Fruit fly (Drosophila melanogaster) whole organism, embryonic: ENCODE results near the gene MESR3.

ENCODE experiments used
- Atf3 ChIP-seq: fragments of 200-800 bp; sonication (Bioruptor generic); optimal IDR thresholded peaks from 3 replicates; lab custom pipeline; 2016; ENCODE audit warnings: missing biosample characterization, missing genetic modification characterization
- CG10267 ChIP-seq: fragments of 200-800 bp; sonication (Bioruptor generic); optimal IDR thresholded peaks from 2 replicates; lab custom pipeline; 2018; ENCODE audit warnings: missing biosample characterization, mild to moderate bottlenecking, missing genetic modification characterization, moderate library complexity
- CG11456 ChIP-seq: fragments of 200-800 bp; sonication (Bioruptor generic); IDR thresholded peaks from 3 replicates; pipeline ENCODE4 v1.3.6; 2022; ENCODE audit warnings: missing biosample characterization, missing genetic modification characterization
- CG11695 ChIP-seq: fragments of 200-800 bp; sonication (Bioruptor generic); IDR thresholded peaks from 3 replicates; pipeline ENCODE4 v1.3.6; 2022; ENCODE audit warnings: missing biosample characterization, missing genetic modification characterization
- CG12236 ChIP-seq: fragments of 200-800 bp; sonication (Bioruptor generic); optimal IDR thresholded peaks from 2 replicates; lab custom pipeline; 2016; ENCODE audit warnings: missing biosample characterization, missing genetic modification characterization
- CG14441 ChIP-seq: fragments of 200-800 bp; sonication (Bioruptor generic); IDR thresholded peaks from 2 replicates; pipeline ENCODE4 v1.3.6; 2022; ENCODE audit warnings: missing biosample characterization, missing genetic modification characterization
- CG15696 ChIP-seq: fragments of 200-800 bp; sonication (Bioruptor generic); optimal IDR thresholded peaks from 2 replicates; lab custom pipeline; 2019; ENCODE audit warnings: missing biosample characterization, mild to moderate bottlenecking, missing genetic modification characterization, moderate library complexity
- CG1602 ChIP-seq: fragments of 200-800 bp; sonication (Bioruptor generic); optimal IDR thresholded peaks from 3 replicates; lab custom pipeline; 2016; ENCODE audit warnings: missing biosample characterization, missing genetic modification characterization
- CG17912 ChIP-seq: fragments of 200-800 bp; sonication (Bioruptor generic); optimal IDR thresholded peaks from 2 replicates; lab custom pipeline; 2018; ENCODE audit warnings: missing biosample characterization, mild to moderate bottlenecking, missing genetic modification characterization
- CG2120 ChIP-seq: fragments of 200-800 bp; sonication (Bioruptor generic); optimal IDR thresholded peaks from 3 replicates; lab custom pipeline; 2016; ENCODE audit warnings: missing biosample characterization, missing genetic modification characterization
- CG2129 ChIP-seq: fragments of 200-800 bp; sonication (Bioruptor generic); IDR thresholded peaks from 2 replicates; pipeline ENCODE4 v1.3.6; 2022; ENCODE audit warnings: missing biosample characterization, missing genetic modification characterization; ENCODE audit not compliant: partially characterized antibody
- CG2712 ChIP-seq: fragments of 200-800 bp; optimal IDR thresholded peaks from 3 replicates; lab custom pipeline; 2019; ENCODE audit warnings: missing biosample characterization, mild to moderate bottlenecking, missing genetic modification characterization, moderate library complexity
- CG30020 ChIP-seq: fragments of 200-800 bp; optimal IDR thresholded peaks from 2 replicates; lab custom pipeline; 2019; ENCODE audit warnings: missing biosample characterization, mild to moderate bottlenecking, missing genetic modification characterization, moderate library complexity
- CG32772 ChIP-seq: fragments of 200-800 bp; sonication (Bioruptor generic); IDR thresholded peaks from 2 replicates; pipeline ENCODE4 v1.3.6; 2022; ENCODE audit warnings: missing biosample characterization, missing genetic modification characterization
- CG7745 ChIP-seq: fragments of 200-800 bp; sonication (Bioruptor generic); optimal IDR thresholded peaks from 2 replicates; lab custom pipeline; 2018; ENCODE audit warnings: missing biosample characterization, mild to moderate bottlenecking, missing genetic modification characterization, moderate library complexity
- CG7839 ChIP-seq: fragments of 200-800 bp; sonication (Bioruptor generic); optimal IDR thresholded peaks from 3 replicates; lab custom pipeline; 2018; ENCODE audit warnings: missing biosample characterization, mild to moderate bottlenecking, missing genetic modification characterization, moderate library complexity
- CG8290 ChIP-seq, 3 experiments: fragments of 200-800 bp; sonication (Bioruptor generic); optimal IDR thresholded peaks; 2 replicates each; lab custom pipeline; 2016 to 2019; ENCODE audit warnings: missing biosample characterization in 3 of 3, missing genetic modification characterization in 3 of 3, mild to moderate bottlenecking in 2 of 3, moderate library complexity in 1 of 3
- D ChIP-seq, 2 experiments: fragments of 200-800 bp in 1 of 2; fragments of >200 bp in 1 of 2; sonication (Bioruptor generic) in 1 of 2; optimal IDR thresholded peaks; 2 replicates in 1 of 2; 3 replicates in 1 of 2; lab custom pipeline; 2017; ENCODE audit warnings: mild to moderate bottlenecking in 1 of 2, missing biosample characterization in 1 of 2, missing genetic modification characterization in 1 of 2, missing genetic modification reagents in 1 of 2
- D19A ChIP-seq: fragments of 200-800 bp; optimal IDR thresholded peaks from 3 replicates; lab custom pipeline; 2019; ENCODE audit warnings: missing biosample characterization, mild to moderate bottlenecking, missing genetic modification characterization, moderate library complexity
- Dbx ChIP-seq: fragments of 200-800 bp; sonication (Bioruptor generic); IDR thresholded peaks from 3 replicates; pipeline ENCODE4 v1.3.6; 2022; ENCODE audit warnings: missing biosample characterization, missing genetic modification characterization
- Dfd ChIP-seq, 2 experiments: fragments of >200 bp; optimal IDR thresholded peaks; 2 replicates each; lab custom pipeline; 2017; ENCODE audit warnings: missing biosample characterization in 2 of 2, missing genetic modification characterization in 2 of 2
- Ets65A ChIP-seq: fragments of 200-800 bp; sonication (Bioruptor generic); peaks from one replicate; lab custom pipeline; 2016; ENCODE audit warnings: missing biosample characterization, missing genetic modification characterization
- Gug ChIP-seq: fragments of 200-800 bp; sonication (Bioruptor generic); IDR thresholded peaks from 4 replicates; pipeline ENCODE4 v1.3.6; 2022; ENCODE audit warnings: missing biosample characterization, missing genetic modification characterization
- HLH4C ChIP-seq: fragments of 200-800 bp; sonication (Bioruptor generic); IDR thresholded peaks from 3 replicates; pipeline ENCODE4 v1.3.6; 2022; ENCODE audit warnings: missing biosample characterization, missing genetic modification characterization; ENCODE audit not compliant: partially characterized antibody
- Hey ChIP-seq: fragments of 200-800 bp; sonication (Bioruptor generic); optimal IDR thresholded peaks from 3 replicates; lab custom pipeline; 2018; ENCODE audit warnings: missing biosample characterization, mild to moderate bottlenecking, missing genetic modification characterization
- Hr3 ChIP-seq: fragments of 200-800 bp; sonication (Bioruptor generic); optimal IDR thresholded peaks from 3 replicates; lab custom pipeline; 2016; ENCODE audit warnings: missing biosample characterization, missing genetic modification characterization
- Med ChIP-seq: fragments of 200-800 bp; sonication (Bioruptor generic); peaks from one replicate; lab custom pipeline; 2016; ENCODE audit warnings: missing biosample characterization, missing genetic modification characterization, mild to moderate bottlenecking, inconsistent platforms, moderate library complexity
- Meics ChIP-seq: fragments of 200-800 bp; sonication (Bioruptor generic); optimal IDR thresholded peaks from 2 replicates; lab custom pipeline; 2017; ENCODE audit warnings: missing biosample characterization, mild to moderate bottlenecking, missing genetic modification characterization
- Mrtf ChIP-seq: fragments of 200-800 bp; sonication (Bioruptor generic); IDR thresholded peaks from 3 replicates; pipeline ENCODE4 v1.3.6; 2022; ENCODE audit warnings: missing biosample characterization, missing genetic modification characterization
- NC2α ChIP-seq: fragments of 200-800 bp; sonication (Bioruptor generic); optimal IDR thresholded peaks from 2 replicates; lab custom pipeline; 2016; ENCODE audit warnings: missing biosample characterization, missing genetic modification characterization
- Neu2 ChIP-seq: fragments of 200-800 bp; sonication (Bioruptor generic); optimal IDR thresholded peaks from 3 replicates; lab custom pipeline; 2016; ENCODE audit warnings: missing biosample characterization, missing genetic modification characterization, borderline replicate concordance
- Sin3A ChIP-seq: fragments of >200 bp; optimal IDR thresholded peaks from 2 replicates; lab custom pipeline; 2018
- Trl ChIP-seq, 3 experiments: fragments of >200 bp in 2 of 3; fragments of 200-800 bp in 1 of 3; sonication (Bioruptor generic) in 1 of 3; optimal IDR thresholded peaks; 2 replicates in 1 of 3; 3 replicates in 2 of 3; lab custom pipeline; 2016 to 2017; ENCODE audit warnings: missing biosample characterization in 1 of 3, missing genetic modification characterization in 1 of 3
- al ChIP-seq: fragments of 200-800 bp; sonication (Bioruptor generic); IDR thresholded peaks from 2 replicates; pipeline ENCODE4 v1.3.6; 2022; ENCODE audit warnings: missing biosample characterization, missing genetic modification characterization
- ara ChIP-seq: fragments of 200-800 bp; sonication (Bioruptor generic); IDR thresholded peaks from 2 replicates; pipeline ENCODE4 v1.3.6; 2022; ENCODE audit warnings: missing biosample characterization, missing genetic modification characterization
- ci ChIP-seq: fragments of 200-800 bp; sonication (Bioruptor generic); IDR thresholded peaks from 3 replicates; pipeline ENCODE4 v1.3.6; 2022; ENCODE audit warnings: missing biosample characterization, missing genetic modification characterization
- ems ChIP-seq: fragments of 200-800 bp; sonication (Bioruptor generic); optimal IDR thresholded peaks from 3 replicates; lab custom pipeline; 2016; ENCODE audit warnings: missing biosample characterization, missing genetic modification characterization
- eyg ChIP-seq: fragments of 200-800 bp; sonication (Bioruptor generic); optimal IDR thresholded peaks from 3 replicates; lab custom pipeline; 2016; ENCODE audit warnings: missing biosample characterization, missing genetic modification characterization
- fd64A ChIP-seq: fragments of 200-800 bp; sonication (Bioruptor generic); optimal IDR thresholded peaks from 3 replicates; lab custom pipeline; 2018; ENCODE audit warnings: missing biosample characterization, mild to moderate bottlenecking, missing genetic modification characterization
- ham ChIP-seq: fragments of 200-800 bp; sonication (Bioruptor generic); IDR thresholded peaks from 2 replicates; pipeline ENCODE4 v1.3.6; 2022; ENCODE audit warnings: missing biosample characterization, missing genetic modification characterization
- insv ChIP-seq, 2 experiments: fragments of 200-800 bp; sonication (Bioruptor generic); optimal IDR thresholded peaks; 3 replicates each; lab custom pipeline; 2016 to 2018; ENCODE audit warnings: missing biosample characterization in 2 of 2, missing genetic modification characterization in 2 of 2
- ken ChIP-seq: fragments of 200-800 bp; sonication (Bioruptor generic); IDR thresholded peaks from 3 replicates; pipeline ENCODE4 v1.3.6; 2022; ENCODE audit warnings: missing biosample characterization, missing genetic modification characterization
- mirr ChIP-seq: fragments of 200-800 bp; sonication (Bioruptor generic); optimal IDR thresholded peaks from 3 replicates; lab custom pipeline; 2018; ENCODE audit warnings: missing biosample characterization, mild to moderate bottlenecking, missing genetic modification characterization
- nmo ChIP-seq: fragments of 200-800 bp; sonication (Bioruptor generic); optimal IDR thresholded peaks from 2 replicates; lab custom pipeline; 2018; ENCODE audit warnings: missing biosample characterization, mild to moderate bottlenecking, missing genetic modification characterization, moderate library complexity
- pan ChIP-seq, 4 experiments: fragments of >200 bp in 3 of 4; fragments of 200-800 bp in 1 of 4; sonication (Bioruptor generic) in 1 of 4; optimal IDR thresholded peaks in 3 of 4; IDR thresholded peaks in 1 of 4; 2 replicates each; pipeline versions ENCODE4 v1.3.6 to Lab custom; 2017 to 2022; ENCODE audit warnings: missing biosample characterization in 2 of 4, missing genetic modification characterization in 2 of 4, mixed read lengths in 1 of 4
- pho ChIP-seq: fragments of 200-800 bp; sonication (Bioruptor generic); optimal IDR thresholded peaks from 2 replicates; lab custom pipeline; 2016; ENCODE audit warnings: missing biosample characterization, missing genetic modification characterization
- phol ChIP-seq: fragments of 200-800 bp; sonication (Bioruptor generic); optimal IDR thresholded peaks from 3 replicates; lab custom pipeline; 2018; ENCODE audit warnings: missing biosample characterization, mild to moderate bottlenecking, missing genetic modification characterization, moderate library complexity
- seq ChIP-seq: fragments of 200-800 bp; sonication (Bioruptor generic); IDR thresholded peaks from 2 replicates; pipeline ENCODE4 v1.3.6; 2022; ENCODE audit warnings: missing biosample characterization, missing genetic modification characterization
- zen ChIP-seq: fragments of 200-800 bp; sonication (Bioruptor generic); optimal IDR thresholded peaks from 3 replicates; lab custom pipeline; 2018; ENCODE audit warnings: missing biosample characterization, mild to moderate bottlenecking, missing genetic modification characterization, moderate library complexity

The MESR3 gene

dm6 chr2L:18688646-18689296, 71.7 kb downstream of the MESR3 start, which contains the start of gene msl-1 (continued):
- no peak for TF ChIP-seq fd64A (GFP tag; lab: Kevin White, UChicago)
- 0 out of 3 replicates have a peak, but pooled peaks have one; percentile 41 for TF ChIP-seq ken (GFP tag; lab: Robert Waterston, UW)
- TF ChIP-seq CG11695 (GFP tag; lab: Robert Waterston, UW) = no peak
- TF ChIP-seq CG14441 (GFP tag; lab: Robert Waterston, UW) = no peak
- TF ChIP-seq D (optimal IDR thresholded peaks at IDR 0.05; lab: Kevin White, UChicago) = peak; percentile 25
- TF ChIP-seq D (GFP tag; optimal IDR thresholded peaks at IDR 0.05; lab: Kevin White, UChicago) = no peak
- no peak for TF ChIP-seq CG1602 (GFP tag; lab: Kevin White, UChicago)
- peak; percentile 96 for TF ChIP-seq phol (tag; lab: Kevin White, UChicago)
- peak; percentile 47; the same call in 1 of the 3 replicates for TF ChIP-seq ci
- no peak for TF ChIP-seq ara (GFP tag; lab: Robert Waterston, UW)
- TF ChIP-seq ham (GFP tag; lab: Robert Waterston, UW) = no peak
- TF ChIP-seq CG10267 (tag; lab: Kevin White, UChicago) = no peak
- peak; percentile 80 for TF ChIP-seq CG11456 (GFP tag; lab: Robert Waterston, UW)
- no peak for TF ChIP-seq ems (GFP tag; lab: Kevin White, UChicago)
- TF ChIP-seq Med (GFP tag; lab: Kevin White, UChicago) = peak; percentile 86
- TF ChIP-seq Dbx = peak; percentile 68
- TF ChIP-seq CG32772 = peak; percentile 9; the same call in 1 of the 2 replicates
- no peak for TF ChIP-seq CG12236
- TF ChIP-seq Mrtf (GFP tag; lab: Robert Waterston, UW) = no peak
- peak; percentile 29 for TF ChIP-seq pho (GFP tag; lab: Kevin White, UChicago)
- peak; percentile 67 for TF ChIP-seq Sin3A
- no peak for TF ChIP-seq CG7839 (tag; lab: Kevin White, UChicago)
- peak; percentile 43 for TF ChIP-seq nmo (GFP tag; lab: Kevin White, UChicago)
- peak; percentile 80 for TF ChIP-seq CG2129 (GFP tag; lab: Robert Waterston, UW)
- no peak for TF ChIP-seq NC2α (GFP tag; lab: Kevin White, UChicago)
- no peak for TF ChIP-seq pan (optimal IDR thresholded peaks at IDR 0.05; lab: Kevin White, UChicago)
- TF ChIP-seq pan (GFP tag; optimal IDR thresholded peaks at IDR 0.05 in 1 of 2, IDR thresholded peaks at IDR 0.05 in 1 of 2) = no peak
- TF ChIP-seq D19A (tag; lab: Kevin White, UChicago) = no peak
- TF ChIP-seq Hr3 = peak; percentile 12
- no peak for TF ChIP-seq seq (GFP tag; lab: Robert Waterston, UW)
- peak; percentile 45; the same call in 1 of the 2 replicates for TF ChIP-seq al (GFP tag; lab: Robert Waterston, UW)
- no peak for TF ChIP-seq CG15696 (tag; lab: Kevin White, UChicago)
- TF ChIP-seq Trl (optimal IDR thresholded peaks at IDR 0.05; lab: Kevin White, UChicago) = no peak
- TF ChIP-seq Trl (GFP tag; optimal IDR thresholded peaks at IDR 0.05; lab: Kevin White, UChicago) = peak; percentile 15
- peak; percentile 75; the same call in 1 of the 4 replicates for TF ChIP-seq Gug (GFP tag; lab: Robert Waterston, UW)
- peak; percentile 92 for TF ChIP-seq HLH4C
- TF ChIP-seq Atf3 (GFP tag; lab: Kevin White, UChicago) = peak; percentile 13
- peak; percentile 38 for TF ChIP-seq CG30020 (tag; lab: Kevin White, UChicago)
- no peak for TF ChIP-seq Dfd (GFP tag; optimal IDR thresholded peaks at IDR 0.05; lab: Kevin White, UChicago)
- TF ChIP-seq Hey (tag; lab: Kevin White, UChicago) = no peak
- no peak for TF ChIP-seq insv (GFP tag; optimal IDR thresholded peaks at IDR 0.05; lab: Kevin White, UChicago)
- peak; percentile 45 for TF ChIP-seq CG17912 (GFP tag; lab: Kevin White, UChicago)
- TF ChIP-seq CG2120 (GFP tag; lab: Kevin White, UChicago) = peak; percentile 59
- TF ChIP-seq zen (tag; lab: Kevin White, UChicago) = no peak
- no peak for TF ChIP-seq mirr (GFP tag; lab: Kevin White, UChicago)
- TF ChIP-seq Ets65A (GFP tag; lab: Kevin White, UChicago) = peak; percentile 95
- no peak for TF ChIP-seq CG8290 (GFP tag; optimal IDR thresholded peaks at IDR 0.05; lab: Kevin White, UChicago)
- peak in 1 of 2 experiments; percentile 49 for TF ChIP-seq CG8290 (tag; optimal IDR thresholded peaks at IDR 0.05; lab: Kevin White, UChicago)
- TF ChIP-seq Meics (GFP tag; lab: Kevin White, UChicago) = no peak
- TF ChIP-seq eyg (GFP tag; lab: Kevin White, UChicago) = no peak
- no peak for TF ChIP-seq CG2712 (tag; lab: Kevin White, UChicago)
- TF ChIP-seq Neu2 (GFP tag; lab: Kevin White, UChicago) = no peak
- TF ChIP-seq CG7745 (tag; lab: Kevin White, UChicago) = no peak
